Fruit fly (Drosophila melanogaster) whole organism, wandering third instar larva: ENCODE results near the gene Cpr62Ba.

ENCODE experiments used
- Abd-B ChIP-seq: fragments of >200 bp; optimal IDR thresholded peaks from 2 replicates; lab custom pipeline; 2017; ENCODE audit warnings: missing biosample characterization, missing genetic modification characterization
- CG32264 ChIP-seq: fragments of 200-800 bp; sonication (Bioruptor generic); optimal IDR thresholded peaks from 2 replicates; lab custom pipeline; 2016; ENCODE audit warnings: missing biosample characterization, missing genetic modification characterization
- CrebA ChIP-seq: fragments of 200-800 bp; sonication (Bioruptor generic); optimal IDR thresholded peaks from 2 replicates; lab custom pipeline; 2016; ENCODE audit warnings: missing biosample characterization, mild to moderate bottlenecking, missing genetic modification characterization, borderline replicate concordance
- Dfd ChIP-seq: fragments of >200 bp; optimal IDR thresholded peaks from 2 replicates; lab custom pipeline; 2017; ENCODE audit warnings: missing biosample characterization, missing genetic modification characterization
- Dif ChIP-seq: fragments of 200-275, 200-300 bp; sonication (Bioruptor generic); optimal IDR thresholded peaks from 2 replicates; lab custom pipeline; 2018; ENCODE audit warnings: missing biosample characterization, missing genetic modification characterization; ENCODE audit not compliant: partially characterized antibody
- GATAd ChIP-seq: sonication (Bioruptor generic); optimal IDR thresholded peaks from 2 replicates; lab custom pipeline; 2016; ENCODE audit warnings: missing biosample characterization, missing genetic modification characterization
- HLH106 ChIP-seq: fragments of 200-800 bp; optimal IDR thresholded peaks from 3 replicates; lab custom pipeline; 2019; ENCODE audit warnings: missing biosample characterization, mild to moderate bottlenecking, missing genetic modification characterization, moderate library complexity
- Hnf4 ChIP-seq: fragments of 200-800 bp; sonication (Bioruptor generic); optimal IDR thresholded peaks from 2 replicates; lab custom pipeline; 2016; ENCODE audit warnings: missing biosample characterization, mild to moderate bottlenecking, missing genetic modification characterization
- Hr78 ChIP-seq: fragments of >200 bp; optimal IDR thresholded peaks from 2 replicates; lab custom pipeline; 2017; ENCODE audit warnings: missing biosample characterization, missing genetic modification characterization
- Hr83 ChIP-seq: fragments of 200-300 bp; sonication (Bioruptor generic); optimal IDR thresholded peaks from 2 replicates; lab custom pipeline; 2016; ENCODE audit warnings: missing biosample characterization, mild to moderate bottlenecking, missing genetic modification characterization, moderate library complexity; ENCODE audit not compliant: poor library complexity, severe bottlenecking
- Jra ChIP-seq: sonication (Bioruptor generic); optimal IDR thresholded peaks from 2 replicates; lab custom pipeline; 2016; ENCODE audit warnings: missing biosample characterization, missing genetic modification characterization
- Mio ChIP-seq: sonication (Bioruptor generic); optimal IDR thresholded peaks from 2 replicates; lab custom pipeline; 2016; ENCODE audit warnings: missing biosample characterization, missing genetic modification characterization
- Myc ChIP-seq: fragments of >200 bp; optimal IDR thresholded peaks from 2 replicates; lab custom pipeline; 2017
- N ChIP-seq: fragments of >200 bp; optimal IDR thresholded peaks from 2 replicates; lab custom pipeline; 2018; ENCODE audit warnings: missing biosample characterization, missing external identifiers, missing genetic modification characterization
- OdsH ChIP-seq: fragments of 200-800 bp; sonication (Bioruptor generic); optimal IDR thresholded peaks from 2 replicates; lab custom pipeline; 2016; ENCODE audit warnings: missing biosample characterization, mild to moderate bottlenecking, missing genetic modification characterization
- Rel ChIP-seq, 2 experiments: fragments of 200-800 bp; sonication (Bioruptor generic) in 1 of 2; optimal IDR thresholded peaks; 2 replicates in 1 of 2; 3 replicates in 1 of 2; lab custom pipeline; 2016 to 2019; ENCODE audit warnings: mild to moderate bottlenecking in 2 of 2, missing biosample characterization in 2 of 2, missing genetic modification characterization in 2 of 2, moderate library complexity in 1 of 2
- Sp1 ChIP-seq: fragments of 200-800 bp; sonication (Bioruptor generic); optimal IDR thresholded peaks from 3 replicates; lab custom pipeline; 2019; ENCODE audit warnings: missing biosample characterization, mild to moderate bottlenecking, missing genetic modification characterization, moderate library complexity
- Vsx2 ChIP-seq: fragments of 200-300, 225-300 bp; sonication (Bioruptor generic); optimal IDR thresholded peaks from 2 replicates; lab custom pipeline; 2018; ENCODE audit warnings: missing biosample characterization, missing genetic modification characterization; ENCODE audit not compliant: partially characterized antibody
- br ChIP-seq: fragments of 200-800 bp; sonication (Bioruptor generic); optimal IDR thresholded peaks from 2 replicates; lab custom pipeline; 2016; ENCODE audit warnings: missing biosample characterization, missing genetic modification characterization
- brk ChIP-seq: fragments of 200-800 bp; sonication (Bioruptor generic); optimal IDR thresholded peaks from 2 replicates; lab custom pipeline; 2016; ENCODE audit warnings: missing biosample characterization, mild to moderate bottlenecking, missing genetic modification characterization
- dl ChIP-seq, 2 experiments: fragments of 175-275, 200-275 bp in 1 of 2; fragments of 200-275 bp in 1 of 2; sonication (Bioruptor generic); optimal IDR thresholded peaks; lab custom pipeline; 2018; ENCODE audit warnings: mild to moderate bottlenecking in 2 of 2, missing biosample characterization in 2 of 2, missing genetic modification characterization in 2 of 2, moderate library complexity in 2 of 2; ENCODE audit not compliant: partially characterized antibody in 2 of 2, insufficient read depth in 1 of 2
- dmrt93B ChIP-seq: fragments of 200-800 bp; sonication (Bioruptor generic); optimal IDR thresholded peaks from 2 replicates; lab custom pipeline; 2018; ENCODE audit warnings: missing biosample characterization, mild to moderate bottlenecking, missing genetic modification characterization
- dsf ChIP-seq: sonication (Bioruptor generic); optimal IDR thresholded peaks from 2 replicates; lab custom pipeline; 2016; ENCODE audit warnings: missing biosample characterization, missing genetic modification characterization, borderline replicate concordance
- ey ChIP-seq: fragments of 200-800 bp; sonication (Bioruptor generic); optimal IDR thresholded peaks from 2 replicates; lab custom pipeline; 2016; ENCODE audit warnings: missing biosample characterization, missing genetic modification characterization
- foxo ChIP-seq, 2 experiments: fragments of 200-800 bp; sonication (Bioruptor generic); optimal IDR thresholded peaks; 2 replicates in 1 of 2; 3 replicates in 1 of 2; lab custom pipeline; 2016 to 2017; ENCODE audit warnings: missing biosample characterization in 2 of 2, missing genetic modification characterization in 2 of 2
- h ChIP-seq: fragments of 200-800 bp; sonication (Bioruptor generic); optimal IDR thresholded peaks from 3 replicates; lab custom pipeline; 2016; ENCODE audit warnings: missing biosample characterization, mild to moderate bottlenecking, missing genetic modification characterization
- jim ChIP-seq: fragments of 175-275, 200-325 bp; sonication (Bioruptor generic); optimal IDR thresholded peaks from 2 replicates; lab custom pipeline; 2016; ENCODE audit warnings: missing biosample characterization, mild to moderate bottlenecking, missing genetic modification characterization
- lola ChIP-seq: fragments of >200 bp; optimal IDR thresholded peaks from 2 replicates; lab custom pipeline; 2017; ENCODE audit warnings: missing biosample characterization, missing genetic modification characterization
- pan ChIP-seq: fragments of >200 bp; optimal IDR thresholded peaks from 2 replicates; lab custom pipeline; 2017
- psq ChIP-seq: fragments of 200-800 bp; sonication (Bioruptor generic); optimal IDR thresholded peaks from 3 replicates; lab custom pipeline; 2017; ENCODE audit warnings: missing biosample characterization, mild to moderate bottlenecking, missing genetic modification characterization, moderate library complexity
- rgr ChIP-seq: fragments of 200-800 bp; sonication (Bioruptor generic); optimal IDR thresholded peaks from 3 replicates; lab custom pipeline; 2016; ENCODE audit warnings: missing biosample characterization, mild to moderate bottlenecking, missing genetic modification characterization
- sage ChIP-seq: fragments of 200-800 bp; sonication (Bioruptor generic); optimal IDR thresholded peaks from 2 replicates; lab custom pipeline; 2016; ENCODE audit warnings: missing biosample characterization, mild to moderate bottlenecking, missing genetic modification characterization
- sv ChIP-seq: fragments of 200-800 bp; sonication (Bioruptor generic); optimal IDR thresholded peaks from 3 replicates; lab custom pipeline; 2016; ENCODE audit warnings: missing biosample characterization, missing genetic modification characterization
- usp ChIP-seq: fragments of >200 bp; optimal IDR thresholded peaks from 2 replicates; lab custom pipeline; 2017; ENCODE audit warnings: missing biosample characterization, missing genetic modification characterization
- woc ChIP-seq: sonication (Bioruptor generic); optimal IDR thresholded peaks from 2 replicates; lab custom pipeline; 2016; ENCODE audit warnings: missing biosample characterization, mild to moderate bottlenecking, missing genetic modification characterization

Gene Cpr62Ba

dm6 chr3L:1831753-1832268 is at the start of gene Cpr62Ba:
Gene Cpr62Ba, minus strand, starts transcription at chr3L:1831783.
- TF ChIP-seq sage (GFP tag; lab: Kevin White, UChicago) (no peak), sv (GFP tag; lab: Kevin White, UChicago) (no peak), lola (no peak), h (no peak), Rel (GFP tag; optimal IDR thresholded peaks at IDR 0.05; lab: Kevin White, UChicago) (no peak), Rel (tag; optimal IDR thresholded peaks at IDR 0.05; lab: Kevin White, UChicago) (no peak), GATAd (no peak), Myc (lab: Kevin White, UChicago) (peak; percentile 63)
- TF ChIP-seq, all 38 proteins: peak for 1

DNA sequence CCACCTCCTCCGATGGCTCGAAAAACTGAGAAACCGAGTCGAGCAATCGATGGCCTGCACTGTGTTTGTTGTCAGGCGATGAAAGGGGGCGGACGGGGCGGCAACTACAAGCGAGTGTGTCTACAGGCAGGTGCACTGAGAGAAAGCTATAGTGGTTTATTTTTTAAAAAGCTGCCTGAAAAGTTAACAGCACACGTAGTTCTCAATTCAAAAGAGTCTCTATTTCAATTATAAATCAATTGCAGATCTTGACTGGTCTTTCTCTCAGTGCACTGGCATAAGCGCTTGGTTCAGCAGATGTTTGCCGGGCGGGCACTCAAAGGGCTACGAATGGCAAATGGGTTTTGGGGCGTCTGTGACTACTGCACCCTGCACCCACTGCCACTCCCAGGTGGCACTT is 49.1 kb upstream of the Cpr62Ba start:
- TF ChIP-seq h, result peak; percentile 29
- TF ChIP-seq Sp1, result no peak
- TF ChIP-seq Vsx2, result no peak
- TF ChIP-seq Myc (lab: Kevin White, UChicago), result no peak
- no peak for TF ChIP-seq rgr (GFP tag; lab: Kevin White, UChicago)

DNA sequence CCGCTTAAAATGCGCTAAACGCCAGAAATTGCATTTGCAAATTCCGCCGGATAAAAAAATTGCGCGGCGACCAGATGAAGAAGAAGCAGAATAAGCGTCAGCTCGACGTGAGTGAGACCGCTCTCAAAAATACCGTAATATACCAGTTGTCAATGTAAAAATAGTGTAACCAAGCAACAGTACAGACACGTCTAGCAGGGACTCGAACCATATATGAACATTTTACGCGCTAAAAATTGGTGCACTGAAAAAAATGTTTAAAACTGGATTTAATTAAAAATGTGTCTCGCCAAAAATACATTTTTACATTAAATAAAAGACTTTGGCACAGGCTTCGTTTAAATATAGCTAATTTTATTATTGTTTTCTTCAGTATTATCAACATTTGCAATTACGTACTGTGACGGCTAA is 44.6 kb upstream of the Cpr62Ba start, which contains the start of gene dre4:
Gene dre4 (minus strand): TSS at position 98 of the 411 bp plus-strand sequence.
- TF ChIP-seq Vsx2, result no peak
- no peak for TF ChIP-seq woc (GFP tag; lab: Kevin White, UChicago)
- TF ChIP-seq CrebA, result no peak
- TF ChIP-seq rgr (GFP tag; lab: Kevin White, UChicago), result peak; percentile 59
- peak; percentile 36 for TF ChIP-seq HLH106
- TF ChIP-seq OdsH (GFP tag; lab: Kevin White, UChicago), result peak; percentile 61
- TF ChIP-seq sv (GFP tag; lab: Kevin White, UChicago), result peak; percentile 61
- TF ChIP-seq dl (GFP tag; optimal IDR thresholded peaks at IDR 0.05; lab: Kevin White, UChicago; ENCODE audit: insufficient read depth in 1 of 2, partially characterized antibody in 2 of 2), result no peak
- TF ChIP-seq br (GFP tag; lab: Kevin White, UChicago), result peak; percentile 9
- peak; percentile 35 for TF ChIP-seq Sp1
- no peak for TF ChIP-seq Rel (GFP tag; optimal IDR thresholded peaks at IDR 0.05; lab: Kevin White, UChicago)
- no peak for TF ChIP-seq Rel (tag; optimal IDR thresholded peaks at IDR 0.05; lab: Kevin White, UChicago)
- peak; percentile 65 for TF ChIP-seq h
- no peak for TF ChIP-seq Jra (GFP tag; lab: Kevin White, UChicago)
- TF ChIP-seq foxo (GFP tag; optimal IDR thresholded peaks at IDR 0.05; lab: Kevin White, UChicago), result peak in 1 of 2 experiments; percentile 66
- TF ChIP-seq N, result no peak
- no peak for TF ChIP-seq pan (lab: Kevin White, UChicago)
- no peak for TF ChIP-seq CG32264 (GFP tag; lab: Kevin White, UChicago)
- no peak for TF ChIP-seq jim (GFP tag; lab: Kevin White, UChicago)
- no peak for TF ChIP-seq brk (GFP tag; lab: Kevin White, UChicago)
- TF ChIP-seq Dif (GFP tag; lab: Kevin White, UChicago), result no peak
- TF ChIP-seq ey, result peak; percentile 43
- no peak for TF ChIP-seq Hr83 (GFP tag; lab: Kevin White, UChicago)
- no peak for TF ChIP-seq Hr78 (GFP tag; lab: Kevin White, UChicago)
- no peak for TF ChIP-seq Hnf4 (GFP tag; lab: Kevin White, UChicago)
- peak; percentile 37 for TF ChIP-seq psq (GFP tag; lab: Kevin White, UChicago)
- peak; percentile 7 for TF ChIP-seq dmrt93B
- TF ChIP-seq Dfd (GFP tag; lab: Kevin White, UChicago), result no peak
- TF ChIP-seq usp (GFP tag; lab: Kevin White, UChicago), result no peak

DNA sequence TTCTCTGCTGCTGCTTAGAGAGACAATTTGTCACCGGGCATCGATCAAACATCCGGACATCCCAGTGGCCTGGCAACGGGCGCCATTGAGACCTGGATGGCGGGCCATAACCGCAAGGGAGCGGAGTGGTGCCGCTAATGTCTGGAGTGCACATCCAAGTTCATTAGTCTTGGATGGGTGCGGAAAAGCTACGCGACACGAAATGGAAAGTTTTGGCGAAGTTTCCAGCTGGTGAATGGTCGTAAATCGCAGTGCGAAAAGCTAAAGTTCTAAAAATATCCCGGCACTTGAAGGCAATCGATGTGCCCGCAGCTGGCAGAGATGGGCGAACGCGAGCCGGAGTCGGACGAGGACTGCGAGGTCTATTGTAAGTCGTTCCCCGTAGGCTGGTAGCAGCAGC is 38.1 kb upstream of the Cpr62Ba start, which contains the start of gene CG13924:
Gene CG13924 (plus strand): TSS at position 301 of the 400 bp plus-strand sequence.
- TF ChIP-seq GATAd (no peak), ey (no peak), Dfd (GFP tag; lab: Kevin White, UChicago) (no peak), Mio (GFP tag; lab: Kevin White, UChicago) (no peak), psq (GFP tag; lab: Kevin White, UChicago) (no peak), br (GFP tag; lab: Kevin White, UChicago) (no peak), Sp1 (no peak), usp (GFP tag; lab: Kevin White, UChicago) (no peak), Vsx2 (no peak), jim (GFP tag; lab: Kevin White, UChicago) (no peak), dsf (GFP tag; lab: Kevin White, UChicago) (no peak), Hnf4 (GFP tag; lab: Kevin White, UChicago) (no peak), Abd-B (GFP tag; lab: Kevin White, UChicago) (no peak), CrebA (no peak), CG32264 (GFP tag; lab: Kevin White, UChicago) (no peak), dl (GFP tag; optimal IDR thresholded peaks at IDR 0.05; lab: Kevin White, UChicago; ENCODE audit: insufficient read depth in 1 of 2, partially characterized antibody in 2 of 2) (no peak)
